Worm (Caenorhabditis elegans) whole organism, mixed stage, embryonic: ENCODE results near the gene srh-293.

ENCODE experiments used
- ceh-83 ChIP-seq: fragments of 200-800 bp; sonication (Bioruptor generic); optimal IDR thresholded peaks from 2 replicates; lab custom pipeline; 2018; ENCODE audit warnings: mild to moderate bottlenecking, missing genetic modification characterization, missing compliant biosample characterization
- drap-1 ChIP-seq: fragments of 200-800 bp; sonication (Bioruptor generic); optimal IDR thresholded peaks from 3 replicates; lab custom pipeline; 2018; ENCODE audit warnings: mild to moderate bottlenecking, missing genetic modification characterization, missing compliant biosample characterization
- elt-1 ChIP-seq: sonication (generic microtip); optimal IDR thresholded peaks from 2 replicates; lab custom pipeline; 2017; ENCODE audit warnings: missing genetic modification characterization, mild to moderate bottlenecking, missing compliant biosample characterization, antibody characterized with exemption, moderate library complexity, borderline replicate concordance; ENCODE audit not compliant: insufficient read depth
- elt-3 ChIP-seq: fragments of 150-350 bp; optimal IDR thresholded peaks from 2 replicates; lab custom pipeline; 2014; ENCODE audit warnings: missing biosample characterization, missing genetic modification characterization
- lin-13 ChIP-seq: fragments of 150-350 bp; optimal IDR thresholded peaks from 2 replicates; lab custom pipeline; 2014; ENCODE audit warnings: missing biosample characterization, missing genetic modification characterization
- lsy-2 ChIP-seq: fragments of 150-350 bp; optimal IDR thresholded peaks from 2 replicates; lab custom pipeline; 2014; ENCODE audit warnings: missing biosample characterization, missing genetic modification characterization
- nhr-12 ChIP-seq: fragments of 150-350 bp; optimal IDR thresholded peaks from 2 replicates; lab custom pipeline; 2014; ENCODE audit warnings: missing biosample characterization, missing genetic modification characterization
- nhr-237 ChIP-seq: fragments of 150-350 bp; optimal IDR thresholded peaks from 2 replicates; lab custom pipeline; 2014; ENCODE audit warnings: missing biosample characterization, missing genetic modification characterization
- nhr-28 ChIP-seq: fragments of 150-350 bp; optimal IDR thresholded peaks from 2 replicates; lab custom pipeline; 2014; ENCODE audit warnings: missing biosample characterization, missing genetic modification characterization
- nhr-76 ChIP-seq: sonication (generic microtip); optimal IDR thresholded peaks from 2 replicates; lab custom pipeline; 2017; ENCODE audit warnings: missing biosample characterization, missing genetic modification characterization
- pha-4 ChIP-seq: fragments of 150-350 bp; optimal IDR thresholded peaks from 2 replicates; lab custom pipeline; 2018; ENCODE audit warnings: missing biosample characterization, missing genetic modification reagents, missing genetic modification characterization
- unc-39 ChIP-seq: fragments of 150-350 bp; optimal IDR thresholded peaks from 2 replicates; lab custom pipeline; 2014; ENCODE audit warnings: missing biosample characterization, missing genetic modification characterization
- unc-62 ChIP-seq: fragments of 150-350 bp; optimal IDR thresholded peaks from 2 replicates; lab custom pipeline; 2014; ENCODE audit warnings: missing biosample characterization, missing genetic modification reagents, missing genetic modification characterization
- zip-8 ChIP-seq: fragments of 150-350 bp; optimal IDR thresholded peaks from 2 replicates; lab custom pipeline; 2014; ENCODE audit warnings: missing biosample characterization, missing genetic modification characterization

DNA sequence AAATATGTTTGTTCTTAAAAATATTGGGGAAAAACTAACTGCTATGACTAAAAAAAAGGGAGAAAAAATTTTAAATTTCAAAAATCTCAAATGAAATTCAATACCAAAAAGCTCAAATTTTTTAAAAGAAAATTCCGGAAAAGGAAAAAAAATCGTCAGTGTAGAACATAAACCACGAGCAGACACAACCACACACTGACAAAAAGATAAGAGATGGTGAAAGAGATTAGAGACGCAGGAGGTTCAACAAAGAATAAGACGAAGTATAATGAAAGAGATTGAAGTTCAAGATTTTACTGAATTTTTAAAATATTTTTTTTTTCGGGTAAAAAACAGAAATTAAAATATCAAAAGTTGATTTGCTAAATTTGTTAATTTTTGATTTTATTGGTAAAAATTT lies 14.1 kb downstream of the srh-293 start:
- TF ChIP-seq pha-4 (no peak), ceh-83 (no peak), elt-1 (tag; lab: Kevin White, UChicago) (no peak), lin-13 (tag; lab: Kevin White, UChicago) (no peak), nhr-28 (tag; lab: Kevin White, UChicago) (no peak), drap-1 (GFP tag; lab: Kevin White, UChicago) (no peak), elt-3 (tag; lab: Kevin White, UChicago) (no peak), nhr-76 (tag; lab: Kevin White, UChicago) (no peak), lsy-2 (tag; lab: Kevin White, UChicago) (no peak), unc-62 (GFP tag; lab: Kevin White, UChicago) (no peak), nhr-12 (tag; lab: Kevin White, UChicago) (no peak), zip-8 (no peak), nhr-237 (no peak), unc-39 (no peak)
